Worm (Caenorhabditis elegans) whole organism, mixed stage, embryonic: ENCODE measurements around the gene K10G4.3.

Experiments used
- blmp-1 ChIP-seq: fragments of 150-350 bp; optimal IDR thresholded peaks from 2 replicates; lab custom pipeline; 2014; ENCODE audit warnings: missing biosample characterization, missing genetic modification characterization
- elt-3 ChIP-seq: fragments of 150-350 bp; optimal IDR thresholded peaks from 2 replicates; lab custom pipeline; 2014; ENCODE audit warnings: missing biosample characterization, missing genetic modification characterization
- flh-1 ChIP-seq: fragments of 200-800 bp; sonication (Bioruptor generic); optimal IDR thresholded peaks from 2 replicates; lab custom pipeline; 2018; ENCODE audit warnings: mild to moderate bottlenecking, missing genetic modification characterization, moderate library complexity, missing compliant biosample characterization
- lin-32 ChIP-seq: fragments of 200-800 bp; sonication (Bioruptor generic); optimal IDR thresholded peaks from 2 replicates; lab custom pipeline; 2018; ENCODE audit warnings: mild to moderate bottlenecking, missing genetic modification characterization, missing compliant biosample characterization
- lsy-2 ChIP-seq: fragments of 150-350 bp; optimal IDR thresholded peaks from 2 replicates; lab custom pipeline; 2014; ENCODE audit warnings: missing biosample characterization, missing genetic modification characterization
- nhr-28 ChIP-seq: fragments of 150-350 bp; optimal IDR thresholded peaks from 2 replicates; lab custom pipeline; 2014; ENCODE audit warnings: missing biosample characterization, missing genetic modification characterization
- sptf-1 ChIP-seq: sonication (generic microtip); optimal IDR thresholded peaks from 2 replicates; lab custom pipeline; 2017; ENCODE audit warnings: mild to moderate bottlenecking, missing genetic modification characterization, moderate library complexity, missing compliant biosample characterization
- unc-62 ChIP-seq: fragments of 150-350 bp; optimal IDR thresholded peaks from 2 replicates; lab custom pipeline; 2014; ENCODE audit warnings: missing biosample characterization, missing genetic modification reagents, missing genetic modification characterization

DNA sequence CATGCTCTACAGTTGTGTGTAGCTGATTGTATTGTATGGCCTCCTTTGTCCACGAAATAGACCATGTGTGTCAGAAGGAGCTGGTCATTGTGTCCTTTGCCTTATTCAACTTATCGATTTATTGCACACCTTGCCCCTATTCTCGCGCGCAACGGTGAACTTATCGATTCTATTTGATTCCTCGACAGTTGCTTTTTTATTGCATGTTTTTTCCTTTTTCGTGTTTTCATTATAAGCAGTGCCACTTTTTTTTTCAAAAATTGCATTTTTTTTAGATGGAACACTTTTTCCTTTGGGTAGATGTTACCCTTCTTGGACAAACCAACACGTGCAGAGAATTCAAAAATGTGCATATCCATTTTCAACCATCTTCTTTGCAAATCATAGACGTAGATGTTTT is 8.5 kb upstream of the K10G4.3 start, which contains the start of gene K10G4.10:
- TF ChIP-seq elt-3 (tag; lab: Kevin White, UChicago) (no peak), nhr-28 (no peak), unc-62 (no peak), lsy-2 (tag; lab: Kevin White, UChicago) (no peak), lin-32 (GFP tag; lab: Kevin White, UChicago) (no peak), sptf-1 (tag; lab: Kevin White, UChicago) (no peak), blmp-1 (tag; lab: Kevin White, UChicago) (no peak), flh-1 (GFP tag; lab: Kevin White, UChicago) (no peak)
